Fruit fly (Drosophila melanogaster) whole organism, embryonic: ENCODE measurements around the gene CG6005.

ENCODE experiments used
- ATbp ChIP-seq: fragments of 200-800 bp; sonication (Bioruptor generic); optimal IDR thresholded peaks from 2 replicates; lab custom pipeline; 2017; ENCODE audit warnings: missing biosample characterization, mild to moderate bottlenecking, missing genetic modification characterization, missing genetic modification reagents
- Bteb2 ChIP-seq: fragments of 200-800 bp; sonication (Bioruptor generic); optimal IDR thresholded peaks from 2 replicates; lab custom pipeline; 2016; ENCODE audit warnings: missing biosample characterization, missing genetic modification characterization
- CG11560 ChIP-seq: fragments of 200-800 bp; sonication (Bioruptor generic); IDR thresholded peaks from 3 replicates; pipeline ENCODE4 v1.3.6; 2022; ENCODE audit warnings: missing biosample characterization, missing genetic modification characterization
- CG18011 ChIP-seq: fragments of 200-800 bp; sonication (Bioruptor generic); optimal IDR thresholded peaks from 2 replicates; lab custom pipeline; 2017; ENCODE audit warnings: missing biosample characterization, missing genetic modification characterization, mild to moderate bottlenecking, moderate library complexity, missing genotype
- CG31365 ChIP-seq: fragments of 200-800 bp; sonication (Bioruptor generic); optimal IDR thresholded peaks from 2 replicates; lab custom pipeline; 2018; ENCODE audit warnings: missing biosample characterization, mild to moderate bottlenecking, missing genetic modification characterization
- CG6791 ChIP-seq: fragments of 200-800 bp; sonication (Bioruptor generic); IDR thresholded peaks from 3 replicates; pipeline ENCODE4 v1.3.6; 2022; ENCODE audit warnings: missing biosample characterization, missing genetic modification characterization; ENCODE audit not compliant: partially characterized antibody
- Dip3 ChIP-seq: fragments of 200-800 bp; sonication (Bioruptor generic); optimal IDR thresholded peaks from 3 replicates; lab custom pipeline; 2016; ENCODE audit warnings: missing biosample characterization, missing genetic modification characterization
- GATAe ChIP-seq: fragments of 200-800 bp; sonication (Bioruptor generic); conservative IDR thresholded peaks from 2 replicates; pipeline ENCODE4 v1.3.6; 2022; ENCODE audit warnings: missing biosample characterization, missing genetic modification characterization
- Sry-δ ChIP-seq: fragments of 200-800 bp; sonication (Bioruptor generic); optimal IDR thresholded peaks from 2 replicates; lab custom pipeline; 2016; ENCODE audit warnings: missing biosample characterization, missing genetic modification characterization
- Ssrp ChIP-seq: fragments of 200-800 bp; sonication (Bioruptor generic); optimal IDR thresholded peaks from 2 replicates; lab custom pipeline; 2018; ENCODE audit warnings: missing biosample characterization, mild to moderate bottlenecking, missing genetic modification characterization, moderate library complexity
- crc ChIP-seq: fragments of 200-800 bp; sonication (Bioruptor generic); optimal IDR thresholded peaks from 2 replicates; lab custom pipeline; 2016; ENCODE audit warnings: missing biosample characterization, missing genetic modification characterization
- nmo ChIP-seq: fragments of 200-800 bp; sonication (Bioruptor generic); optimal IDR thresholded peaks from 2 replicates; lab custom pipeline; 2018; ENCODE audit warnings: missing biosample characterization, mild to moderate bottlenecking, missing genetic modification characterization, moderate library complexity

- TF ChIP-seq CG31365, result no peak
- TF ChIP-seq CG11560, result no peak
- TF ChIP-seq GATAe (GFP tag; lab: Robert Waterston, UW), result no peak
- no peak for TF ChIP-seq Bteb2
- TF ChIP-seq Ssrp (tag; lab: Kevin White, UChicago), result no peak
- no peak for TF ChIP-seq ATbp
- TF ChIP-seq Sry-δ (GFP tag; lab: Kevin White, UChicago), result no peak
- TF ChIP-seq nmo, result no peak
- no peak for TF ChIP-seq Dip3 (GFP tag; lab: Kevin White, UChicago)
- TF ChIP-seq CG18011 (GFP tag; lab: Kevin White, UChicago), result no peak
- no peak for TF ChIP-seq CG6791 (GFP tag; lab: Robert Waterston, UW)
- no peak for TF ChIP-seq crc (GFP tag; lab: Kevin White, UChicago)
Observed at dm6 chr3R:19027165-19027564, 3.3 kb upstream of the CG6005 start, which contains the start of gene NP15.6.
